Worm (Caenorhabditis elegans) whole organism, young adult: ENCODE measurements around the gene E01B7.2.

Experiments used
- B0035.1 ChIP-seq: sonication (generic microtip); optimal IDR thresholded peaks from 2 replicates; lab custom pipeline; 2016; ENCODE audit warnings: missing genetic modification characterization, mild to moderate bottlenecking, missing compliant biosample characterization, missing genotype, missing genetic modification reagents
- B0336.3 ChIP-seq: fragments of 200-800 bp; sonication (Bioruptor generic); IDR thresholded peaks from 2 replicates; pipeline ENCODE4 v1.3.6; 2022; ENCODE audit warnings: missing genetic modification characterization, missing compliant biosample characterization
- C06A6.2 ChIP-seq: fragments of 200-800 bp; sonication (Bioruptor generic); conservative IDR thresholded peaks from 2 replicates; pipeline ENCODE4 v1.3.6; 2022; ENCODE audit warnings: missing genetic modification characterization, missing compliant biosample characterization
- C17E4.6 ChIP-seq: fragments of 200-800 bp; sonication (Bioruptor generic); IDR thresholded peaks from 2 replicates; pipeline ENCODE4 v1.3.6; 2022; ENCODE audit warnings: missing genetic modification reagents, missing genetic modification characterization, missing compliant biosample characterization
- F22D6.2 ChIP-seq: sonication (generic microtip); optimal IDR thresholded peaks from 2 replicates; lab custom pipeline; 2016; ENCODE audit warnings: mild to moderate bottlenecking, missing genetic modification characterization, missing compliant biosample characterization
- F37B4.10 ChIP-seq: fragments of 200-800 bp; sonication (Bioruptor generic); IDR thresholded peaks from 2 replicates; pipeline ENCODE4 v1.3.6; 2022; ENCODE audit warnings: missing genetic modification characterization, missing compliant biosample characterization
- F39B2.1 ChIP-seq: fragments of 200-800 bp; sonication (Bioruptor generic); IDR thresholded peaks from 2 replicates; pipeline ENCODE4 v1.3.6; 2022; ENCODE audit warnings: missing genetic modification reagents, missing genetic modification characterization, missing compliant biosample characterization
- K12H6.12 ChIP-seq: fragments of 200-800 bp; sonication (Bioruptor generic); optimal IDR thresholded peaks from 2 replicates; lab custom pipeline; 2018; ENCODE audit warnings: mild to moderate bottlenecking, missing genetic modification characterization, missing compliant biosample characterization
- T26A5.8 ChIP-seq: sonication (generic microtip); optimal IDR thresholded peaks from 2 replicates; lab custom pipeline; 2016; ENCODE audit warnings: missing genetic modification characterization, missing compliant biosample characterization
- Y95B8A.8 ChIP-seq: fragments of 200-800 bp; sonication (Bioruptor generic); IDR thresholded peaks from 2 replicates; pipeline ENCODE4 v1.3.6; 2022; ENCODE audit warnings: missing genetic modification reagents, missing genetic modification characterization, missing compliant biosample characterization
- ZK185.1 ChIP-seq: sonication (generic microtip); optimal IDR thresholded peaks from 2 replicates; lab custom pipeline; 2016; ENCODE audit warnings: mild to moderate bottlenecking, missing genetic modification characterization, missing compliant biosample characterization; ENCODE audit not compliant: poor library complexity, severe bottlenecking
- aptf-3 ChIP-seq: fragments of 200-800 bp; sonication (Bioruptor generic); IDR thresholded peaks from 2 replicates; pipeline ENCODE4 v1.3.6; 2022; ENCODE audit warnings: missing genetic modification characterization, missing compliant biosample characterization
- attf-3 ChIP-seq: fragments of 200-800 bp; sonication (Bioruptor generic); conservative IDR thresholded peaks from 2 replicates; pipeline ENCODE4 v1.3.6; 2022; ENCODE audit warnings: missing genetic modification reagents, missing genetic modification characterization, missing compliant biosample characterization
- attf-6 ChIP-seq: fragments of 200-800 bp; sonication (Bioruptor generic); IDR thresholded peaks from 2 replicates; pipeline ENCODE4 v1.3.6; 2022; ENCODE audit warnings: missing genetic modification reagents, missing genetic modification characterization, missing compliant biosample characterization
- cebp-2 ChIP-seq: fragments of 200-800 bp; sonication (Bioruptor generic); IDR thresholded peaks from 2 replicates; pipeline ENCODE4 v1.3.6; 2022; ENCODE audit warnings: missing genetic modification characterization, missing compliant biosample characterization
- ceh-58 ChIP-seq: fragments of 200-800 bp; sonication (Bioruptor generic); IDR thresholded peaks from 2 replicates; pipeline ENCODE4 v1.3.6; 2022; ENCODE audit warnings: missing genetic modification characterization, missing compliant biosample characterization
- chd-7 ChIP-seq: sonication (generic microtip); optimal IDR thresholded peaks from 2 replicates; lab custom pipeline; 2016; ENCODE audit warnings: mild to moderate bottlenecking, missing genetic modification characterization, moderate library complexity, missing compliant biosample characterization
- die-1 ChIP-seq: sonication (generic microtip); optimal IDR thresholded peaks from 2 replicates; lab custom pipeline; 2016; ENCODE audit warnings: missing genotype, mild to moderate bottlenecking, missing genetic modification characterization, missing compliant biosample characterization
- dpl-1 ChIP-seq: fragments of 150-350 bp; optimal IDR thresholded peaks from 2 replicates; lab custom pipeline; 2014; ENCODE audit warnings: missing biosample characterization, missing genetic modification reagents, missing genetic modification characterization
- efl-1 ChIP-seq: fragments of 150-350 bp; optimal IDR thresholded peaks from 2 replicates; lab custom pipeline; 2014; ENCODE audit warnings: missing biosample characterization, missing genetic modification reagents, missing genetic modification characterization
- egl-18 ChIP-seq: fragments of 200-800 bp; sonication (Bioruptor generic); IDR thresholded peaks from 2 replicates; pipeline ENCODE4 v1.3.6; 2022; ENCODE audit warnings: missing genetic modification reagents, missing genetic modification characterization, missing compliant biosample characterization
- egrh-3 ChIP-seq: fragments of 200-800 bp; sonication (Bioruptor generic); IDR thresholded peaks from 2 replicates; pipeline ENCODE4 v1.3.6; 2022; ENCODE audit warnings: missing genetic modification reagents, missing genetic modification characterization, missing compliant biosample characterization
- fkh-3 ChIP-seq: sonication (generic microtip); optimal IDR thresholded peaks from 2 replicates; lab custom pipeline; 2016; ENCODE audit warnings: mild to moderate bottlenecking, missing genetic modification characterization, missing compliant biosample characterization
- him-1 ChIP-seq: sonication (generic microtip); optimal IDR thresholded peaks from 2 replicates; lab custom pipeline; 2016; ENCODE audit warnings: missing genotype, missing genetic modification reagents, missing genetic modification characterization, missing compliant biosample characterization
- hlh-12 ChIP-seq: sonication (generic microtip); optimal IDR thresholded peaks from 2 replicates; lab custom pipeline; 2016; ENCODE audit warnings: missing genetic modification characterization, missing compliant biosample characterization
- hlh-26 ChIP-seq: fragments of 200-800 bp; sonication (Bioruptor generic); conservative IDR thresholded peaks from 2 replicates; pipeline ENCODE4 v1.3.6; 2022; ENCODE audit warnings: missing genetic modification reagents, missing genetic modification characterization, missing compliant biosample characterization
- hmg-20 ChIP-seq: fragments of 200-800 bp; sonication (Bioruptor generic); IDR thresholded peaks from 2 replicates; pipeline ENCODE4 v1.3.6; 2022; ENCODE audit warnings: missing genetic modification reagents, missing genetic modification characterization, missing compliant biosample characterization
- lag-1 ChIP-seq: fragments of 200-800 bp; sonication (Bioruptor generic); IDR thresholded peaks from 2 replicates; pipeline ENCODE4 v1.3.6; 2022; ENCODE audit warnings: missing genetic modification reagents, missing genetic modification characterization, missing compliant biosample characterization
- madf-3 ChIP-seq: fragments of 200-800 bp; sonication (Bioruptor generic); IDR thresholded peaks from 2 replicates; pipeline ENCODE4 v1.3.6; 2022; ENCODE audit warnings: missing genetic modification reagents, missing genetic modification characterization, missing compliant biosample characterization
- mcd-1 ChIP-seq: fragments of 200-800 bp; sonication (Bioruptor generic); IDR thresholded peaks from 2 replicates; pipeline ENCODE4 v1.3.6; 2022; ENCODE audit warnings: missing genetic modification reagents, missing genetic modification characterization, missing compliant biosample characterization
- nfyb-1 ChIP-seq: fragments of 200-800 bp; sonication (Bioruptor generic); IDR thresholded peaks from 2 replicates; pipeline ENCODE4 v1.3.6; 2022; ENCODE audit warnings: missing genetic modification reagents, missing genetic modification characterization, missing compliant biosample characterization
- nhr-179 ChIP-seq: sonication (generic microtip); optimal IDR thresholded peaks from 2 replicates; lab custom pipeline; 2016; ENCODE audit warnings: mild to moderate bottlenecking, missing genetic modification characterization, missing compliant biosample characterization
- nhr-80 ChIP-seq: sonication (generic microtip); optimal IDR thresholded peaks from 2 replicates; lab custom pipeline; 2016; ENCODE audit warnings: missing genetic modification characterization, missing compliant biosample characterization
- pbrm-1 ChIP-seq: fragments of 200-800 bp; sonication (Bioruptor generic); IDR thresholded peaks from 2 replicates; pipeline ENCODE4 v1.3.6; 2022; ENCODE audit warnings: missing genetic modification reagents, missing genetic modification characterization, missing compliant biosample characterization
- repo-1 ChIP-seq: sonication (generic microtip); optimal IDR thresholded peaks from 2 replicates; lab custom pipeline; 2017; ENCODE audit warnings: mild to moderate bottlenecking, missing genetic modification characterization, missing compliant biosample characterization
- sdz-38 ChIP-seq: sonication (generic microtip); optimal IDR thresholded peaks from 2 replicates; lab custom pipeline; 2016; ENCODE audit warnings: missing genotype, missing genetic modification characterization, missing compliant biosample characterization
- sea-2 ChIP-seq: fragments of 200-800 bp; sonication (Bioruptor generic); IDR thresholded peaks from 2 replicates; pipeline ENCODE4 v1.3.6; 2022; ENCODE audit warnings: missing genetic modification characterization, missing compliant biosample characterization
- snpc-4 ChIP-seq, 5 experiments: fragments of 150-350 bp in 1 of 5; sonication (generic microtip) in 4 of 5; optimal IDR thresholded peaks; 2 replicates each; lab custom pipeline; 2014 to 2018; ENCODE audit warnings: missing genetic modification characterization in 5 of 5, missing biosample characterization in 3 of 5, antibody characterized with exemption in 2 of 5, mild to moderate bottlenecking in 2 of 5, missing compliant biosample characterization in 2 of 5, missing genotype in 2 of 5, moderate library complexity in 2 of 5, missing genetic modification reagents in 1 of 5
- somi-1 ChIP-seq: fragments of 200-800 bp; sonication (Bioruptor generic); optimal IDR thresholded peaks from 2 replicates; lab custom pipeline; 2018; ENCODE audit warnings: mild to moderate bottlenecking, missing genetic modification characterization, missing compliant biosample characterization
- tbp1 ChIP-seq: fragments of 200-800 bp; sonication (Bioruptor generic); optimal IDR thresholded peaks from 2 replicates; lab custom pipeline; 2018; ENCODE audit warnings: mild to moderate bottlenecking, missing genetic modification characterization, missing compliant biosample characterization
- tbx-9 ChIP-seq: sonication (generic microtip); optimal IDR thresholded peaks from 2 replicates; lab custom pipeline; 2016; ENCODE audit warnings: borderline replicate concordance, missing genetic modification characterization, inconsistent platforms, missing compliant biosample characterization
- unc-130 ChIP-seq: sonication (generic microtip); optimal IDR thresholded peaks from 2 replicates; lab custom pipeline; 2016; ENCODE audit warnings: missing genetic modification reagents, missing genetic modification characterization, missing compliant biosample characterization
- unc-62 ChIP-seq: fragments of 150-350 bp; optimal IDR thresholded peaks from 2 replicates; lab custom pipeline; 2014; ENCODE audit warnings: missing biosample characterization, missing genetic modification reagents, missing genetic modification characterization
- zfh-2 ChIP-seq: fragments of 200-800 bp; sonication (Bioruptor generic); conservative IDR thresholded peaks from 2 replicates; pipeline ENCODE4 v1.3.6; 2022; ENCODE audit warnings: missing genetic modification reagents, missing genetic modification characterization, missing compliant biosample characterization
- ztf-25 ChIP-seq: fragments of 200-800 bp; sonication (Bioruptor generic); IDR thresholded peaks from 2 replicates; pipeline ENCODE4 v1.3.6; 2022; ENCODE audit warnings: missing genetic modification reagents, missing genetic modification characterization, missing compliant biosample characterization
- ztf-26 ChIP-seq: sonication (generic microtip); optimal IDR thresholded peaks from 2 replicates; lab custom pipeline; 2017; ENCODE audit warnings: missing genetic modification characterization, missing compliant biosample characterization

Gene E01B7.2

DNA sequence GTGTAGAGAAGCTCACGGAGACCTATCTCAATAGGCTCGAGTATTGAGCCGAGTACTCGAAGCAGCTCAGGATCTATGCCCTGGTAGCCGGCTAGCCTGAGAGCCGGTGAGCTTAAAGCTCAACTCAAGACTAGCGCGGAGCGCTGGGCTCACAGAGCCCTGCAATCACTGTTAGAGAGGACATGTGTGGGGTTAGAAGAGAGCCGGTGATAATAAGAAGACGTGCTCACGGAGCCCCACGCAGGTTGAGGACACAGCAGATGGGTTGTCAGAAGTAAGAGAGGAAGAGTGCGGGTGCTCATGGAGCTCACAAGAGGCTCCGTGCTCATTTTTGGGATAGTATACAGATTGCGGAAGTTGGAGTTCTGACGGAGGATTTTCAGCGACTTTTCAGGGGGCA, 30.7 kb downstream of the E01B7.2 start:
- no peak for TF ChIP-seq madf-3 (GFP tag; lab: Robert Waterston, UW)
- TF ChIP-seq ztf-26 (tag; lab: Kevin White, UChicago): no peak
- no peak for TF ChIP-seq him-1 (tag; lab: Kevin White, UChicago)
- TF ChIP-seq pbrm-1: no peak
- peak; percentile 51; the same call in 1 of the 2 replicates for TF ChIP-seq zfh-2 (GFP tag; lab: Robert Waterston, UW)
- TF ChIP-seq sdz-38 (tag; lab: Kevin White, UChicago): no peak
- no peak for TF ChIP-seq unc-62
- TF ChIP-seq attf-6 (GFP tag; lab: Robert Waterston, UW): no peak
- no peak for TF ChIP-seq Y95B8A.8 (GFP tag; lab: Robert Waterston, UW)
- 0 out of 2 replicates have a peak, but pooled peaks have one; percentile 16 for TF ChIP-seq ztf-25 (GFP tag; lab: Robert Waterston, UW)
- TF ChIP-seq lag-1 (GFP tag; lab: Robert Waterston, UW): no peak
- no peak for TF ChIP-seq K12H6.12
- TF ChIP-seq hmg-20 (GFP tag; lab: Robert Waterston, UW): no peak
- no peak for TF ChIP-seq ZK185.1 (tag; lab: Kevin White, UChicago)
- TF ChIP-seq, all 124 proteins: peak for 2

DNA sequence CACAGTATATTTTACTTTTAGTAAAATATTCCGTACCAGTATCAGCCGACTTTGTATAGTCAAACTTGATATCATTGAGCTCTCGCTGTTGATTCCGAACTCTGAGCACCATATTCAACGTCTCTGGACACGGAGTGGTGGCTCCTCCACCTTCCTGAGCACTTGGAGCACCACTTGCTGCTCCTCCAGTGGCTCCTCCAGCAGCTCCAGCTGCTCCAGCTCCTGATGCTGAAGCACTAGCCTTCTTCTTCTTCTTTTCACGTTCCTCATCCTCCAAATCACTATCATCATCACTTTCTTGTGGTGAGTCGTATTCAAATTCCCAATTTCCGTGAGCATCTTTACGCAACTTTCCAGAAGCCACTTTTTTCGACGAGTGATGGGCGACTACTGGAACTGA, 34.5 kb downstream of the E01B7.2 start:
- TF ChIP-seq egrh-3 (peak; percentile 57; the same call in 1 of the 2 replicates), nhr-80 (tag; lab: Kevin White, UChicago) (no peak), zfh-2 (GFP tag; lab: Robert Waterston, UW) (peak; percentile 44; the same call in 1 of the 2 replicates), tbp1 (GFP tag; lab: Kevin White, UChicago) (no peak)
- TF ChIP-seq, all 124 proteins: peak for 2

DNA sequence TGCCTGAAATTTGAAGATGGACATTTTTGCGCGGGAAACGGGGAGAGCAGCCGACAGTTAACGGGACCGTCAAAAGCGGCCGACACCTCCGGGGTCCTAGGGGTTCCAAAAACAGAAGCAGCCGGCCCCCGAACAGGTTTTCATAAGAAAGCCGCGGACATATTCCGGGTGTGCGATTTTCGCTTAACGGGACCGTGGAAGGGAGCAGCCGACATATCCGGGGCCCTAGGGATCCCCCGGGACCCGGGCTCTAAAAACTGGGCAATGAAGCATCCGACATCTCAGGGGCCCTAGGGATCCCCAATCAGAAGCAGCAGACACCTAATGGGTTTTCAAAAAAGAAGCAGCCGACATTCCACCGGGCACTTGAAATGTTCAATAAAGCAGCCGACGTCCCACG, 40.9 kb downstream of the E01B7.2 start:
- peak; percentile 85 for TF ChIP-seq zfh-2 (GFP tag; lab: Robert Waterston, UW)
- TF ChIP-seq B0035.1 (tag; lab: Kevin White, UChicago): no peak
- no peak for TF ChIP-seq egrh-3
- TF ChIP-seq efl-1: no peak
- TF ChIP-seq dpl-1: no peak
- no peak for TF ChIP-seq snpc-4 (GFP tag; optimal IDR thresholded peaks at IDR 0.05; lab: Kevin White, UChicago)
- TF ChIP-seq snpc-4 (tag; optimal IDR thresholded peaks at IDR 0.05; lab: Kevin White, UChicago): peak in 1 of 4 experiments; percentile 28
- TF ChIP-seq F39B2.1: no peak
- TF ChIP-seq chd-7 (tag; lab: Kevin White, UChicago): no peak
- TF ChIP-seq unc-130 (GFP tag; lab: Kevin White, UChicago): no peak
- TF ChIP-seq die-1 (tag; lab: Kevin White, UChicago): no peak
- TF ChIP-seq attf-6 (GFP tag; lab: Robert Waterston, UW): no peak
- no peak for TF ChIP-seq C06A6.2
- no peak for TF ChIP-seq egl-18
- no peak for TF ChIP-seq T26A5.8 (tag; lab: Kevin White, UChicago)
- TF ChIP-seq somi-1 (GFP tag; lab: Kevin White, UChicago): no peak
- TF ChIP-seq hlh-12 (tag; lab: Kevin White, UChicago): no peak
- no peak for TF ChIP-seq tbx-9 (tag; lab: Kevin White, UChicago)
- no peak for TF ChIP-seq hlh-26 (GFP tag; lab: Robert Waterston, UW)
- TF ChIP-seq fkh-3: no peak
- no peak for TF ChIP-seq F22D6.2 (tag; lab: Kevin White, UChicago)
- no peak for TF ChIP-seq sea-2 (GFP tag; lab: Robert Waterston, UW)
- no peak for TF ChIP-seq cebp-2 (GFP tag; lab: Robert Waterston, UW)
- no peak for TF ChIP-seq repo-1 (tag; lab: Kevin White, UChicago)
- TF ChIP-seq C17E4.6 (GFP tag; lab: Robert Waterston, UW): no peak
- no peak for TF ChIP-seq nfyb-1 (GFP tag; lab: Robert Waterston, UW)
- TF ChIP-seq B0336.3 (GFP tag; lab: Robert Waterston, UW): no peak
- TF ChIP-seq nhr-179 (tag; lab: Kevin White, UChicago): no peak
- no peak for TF ChIP-seq aptf-3
- TF ChIP-seq lag-1 (GFP tag; lab: Robert Waterston, UW): no peak
- TF ChIP-seq ceh-58 (GFP tag; lab: Robert Waterston, UW): 0 out of 2 replicates have a peak, but pooled peaks have one; percentile 68
- no peak for TF ChIP-seq F37B4.10 (GFP tag; lab: Robert Waterston, UW)
- no peak for TF ChIP-seq attf-3
- 0 out of 2 replicates have a peak, but pooled peaks have one; percentile 6 for TF ChIP-seq mcd-1 (GFP tag; lab: Robert Waterston, UW)
